Fruit fly (Drosophila melanogaster): Measurements from ENCODE around the gene CG33110.
A peak's percentile ranks its signal among the peaks of the same experiment; 100 is the strongest.

The CG33110 gene

DNA sequence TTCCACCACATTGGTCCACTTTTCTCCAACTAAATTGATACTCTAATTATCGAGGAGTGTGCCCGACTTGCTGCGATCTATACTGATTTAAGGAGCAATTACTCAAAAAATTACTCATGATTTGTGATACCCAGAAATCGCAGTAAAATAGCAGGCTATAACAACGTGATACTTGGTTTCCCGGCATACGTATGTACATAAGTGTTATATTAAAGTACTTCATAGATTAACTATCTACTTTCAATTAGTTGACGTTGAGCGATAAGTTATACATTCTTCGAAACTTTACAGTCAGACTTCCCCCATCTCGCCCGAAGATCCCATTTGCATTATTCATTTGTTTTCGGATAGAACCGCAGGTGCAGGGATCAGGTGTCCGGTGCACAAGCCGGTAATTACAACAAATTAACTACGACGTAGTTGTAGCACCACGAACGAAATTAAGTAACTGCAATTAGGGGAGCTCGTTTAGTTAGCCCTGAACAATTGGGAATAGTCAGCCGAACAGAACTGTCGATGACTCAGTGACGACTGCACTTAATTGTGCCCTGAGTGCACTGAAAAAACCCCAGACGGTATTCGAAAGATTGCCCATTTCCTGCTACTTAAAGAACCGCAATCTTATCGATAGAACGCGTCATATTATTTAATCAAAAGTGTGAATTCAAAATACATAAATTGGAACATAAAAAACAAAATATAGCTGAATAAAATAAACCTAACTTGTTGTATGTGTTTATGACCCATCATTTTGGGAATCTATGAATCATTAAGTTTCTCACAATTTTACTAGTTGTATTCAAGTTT, 44.2 kb upstream of the CG33110 start:
- TF ChIP-seq dmrt93B (GFP tag; optimal IDR thresholded peaks at IDR 0.05) = no peak
- TF ChIP-seq Rel (GFP tag; optimal IDR thresholded peaks at IDR 0.05) = no peak
- TF ChIP-seq Rel (tag; optimal IDR thresholded peaks at IDR 0.05) = peak; percentile 78

DNA sequence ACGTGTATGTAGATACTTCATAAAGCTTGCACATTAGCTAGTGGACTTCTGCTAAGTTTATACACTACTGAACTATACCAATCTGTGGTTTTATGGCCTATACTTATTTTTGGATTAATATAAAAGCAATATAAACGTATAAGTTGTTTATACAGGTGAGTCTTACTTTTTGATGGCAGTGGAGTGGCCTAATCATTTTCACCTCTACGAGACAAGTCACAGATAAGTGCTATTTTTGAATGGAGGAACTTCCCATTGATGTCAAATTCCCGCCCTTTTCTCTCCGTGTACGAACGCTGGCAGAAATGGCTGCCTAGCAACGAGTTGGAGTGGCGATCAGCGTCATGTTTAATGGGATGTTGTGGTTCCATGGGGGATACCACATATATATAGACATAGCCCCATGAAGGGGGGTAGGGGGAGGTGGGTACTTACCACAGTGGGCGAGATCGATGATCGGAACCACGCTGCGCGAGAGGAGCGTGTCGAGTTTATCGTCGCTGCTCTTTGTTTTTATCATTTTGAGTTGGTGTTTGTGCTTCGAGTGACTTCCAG, 43.6 kb upstream of the CG33110 start:
- TF ChIP-seq fru (GFP tag; optimal IDR thresholded peaks at IDR 0.05) = peak; percentile 27
- TF ChIP-seq dl (GFP tag; optimal IDR thresholded peaks at IDR 0.05; ENCODE audit: insufficient read depth in 1 of 2, partially characterized antibody in 2 of 2) = peak in 1 of 2 experiments; percentile 32
- no peak for TF ChIP-seq usp (GFP tag; optimal IDR thresholded peaks at IDR 0.05)
- no peak for TF ChIP-seq Rel (GFP tag; optimal IDR thresholded peaks at IDR 0.05)
- TF ChIP-seq Rel (tag; optimal IDR thresholded peaks at IDR 0.05) = peak; percentile 61
- TF ChIP-seq OdsH (GFP tag; optimal IDR thresholded peaks at IDR 0.05) = peak; percentile 9
- TF ChIP-seq foxo (GFP tag; optimal IDR thresholded peaks at IDR 0.05) = peak in 1 of 2 experiments; percentile 18

DNA sequence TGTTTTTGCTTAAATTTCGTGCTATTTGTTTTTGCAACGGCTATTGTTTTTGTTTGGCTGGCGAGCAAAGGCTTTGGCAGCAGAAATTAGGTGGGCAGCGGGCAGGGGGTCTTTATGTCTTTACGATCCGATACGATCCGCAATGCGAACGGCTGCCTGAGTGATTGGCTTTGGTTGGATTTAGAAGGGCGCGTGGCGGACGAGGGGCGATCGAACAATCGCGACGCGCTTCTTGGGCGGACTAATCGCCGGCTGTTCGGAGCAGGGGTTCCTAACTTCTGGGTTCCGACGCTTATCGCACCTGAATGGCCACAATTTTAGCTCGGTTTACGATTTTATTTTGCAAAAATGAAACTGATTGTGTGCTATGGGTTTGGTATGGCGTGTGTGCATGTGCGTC, 42.8 kb upstream of the CG33110 start:
- TF ChIP-seq CG32264 (GFP tag; optimal IDR thresholded peaks at IDR 0.05) = no peak
- TF ChIP-seq tai (GFP tag; optimal IDR thresholded peaks at IDR 0.05) = no peak
- TF ChIP-seq lola (GFP tag; optimal IDR thresholded peaks at IDR 0.05) = no peak
- TF ChIP-seq brk (GFP tag; optimal IDR thresholded peaks at IDR 0.05) = no peak
- no peak for TF ChIP-seq pan (optimal IDR thresholded peaks at IDR 0.05)
- TF ChIP-seq sv (GFP tag; optimal IDR thresholded peaks at IDR 0.05) = no peak
- TF ChIP-seq foxo (GFP tag; optimal IDR thresholded peaks at IDR 0.05) = peak in 1 of 2 experiments; percentile 39
- no peak for TF ChIP-seq dmrt93B (GFP tag; optimal IDR thresholded peaks at IDR 0.05)
- TF ChIP-seq dl (GFP tag; optimal IDR thresholded peaks at IDR 0.05; ENCODE audit: insufficient read depth in 1 of 2, partially characterized antibody in 2 of 2) = no peak
- no peak for TF ChIP-seq ey (GFP tag; optimal IDR thresholded peaks at IDR 0.05)
- TF ChIP-seq dsf (GFP tag; optimal IDR thresholded peaks at IDR 0.05; ENCODE audit: borderline replicate concordance) = no peak
- TF ChIP-seq OdsH (GFP tag; optimal IDR thresholded peaks at IDR 0.05) = no peak
- no peak for TF ChIP-seq sage (GFP tag; optimal IDR thresholded peaks at IDR 0.05)
- TF ChIP-seq Sp1 (GFP tag; optimal IDR thresholded peaks at IDR 0.05) = peak; percentile 37
- no peak for TF ChIP-seq rgr (GFP tag; optimal IDR thresholded peaks at IDR 0.05)
- TF ChIP-seq woc (GFP tag; optimal IDR thresholded peaks at IDR 0.05) = no peak
- no peak for TF ChIP-seq Vsx2 (GFP tag; optimal IDR thresholded peaks at IDR 0.05; ENCODE audit: partially characterized antibody)
- TF ChIP-seq fru (GFP tag; optimal IDR thresholded peaks at IDR 0.05) = no peak
- no peak for TF ChIP-seq Jra (GFP tag; optimal IDR thresholded peaks at IDR 0.05)
- TF ChIP-seq Hr83 (GFP tag; optimal IDR thresholded peaks at IDR 0.05; ENCODE audit: poor library complexity, severe bottlenecking) = no peak
- no peak for TF ChIP-seq CrebA (GFP tag; optimal IDR thresholded peaks at IDR 0.05; ENCODE audit: borderline replicate concordance)
- no peak for TF ChIP-seq CG9705 (GFP tag; optimal IDR thresholded peaks at IDR 0.05)
- no peak for TF ChIP-seq usp (GFP tag; optimal IDR thresholded peaks at IDR 0.05)
- TF ChIP-seq Dif (GFP tag; optimal IDR thresholded peaks at IDR 0.05; ENCODE audit: partially characterized antibody) = no peak
- no peak for TF ChIP-seq psq (GFP tag; optimal IDR thresholded peaks at IDR 0.05)
- TF ChIP-seq Rel (GFP tag; optimal IDR thresholded peaks at IDR 0.05) = no peak
- TF ChIP-seq Rel (tag; optimal IDR thresholded peaks at IDR 0.05) = peak; percentile 32
- TF ChIP-seq h (GFP tag; optimal IDR thresholded peaks at IDR 0.05) = peak; percentile 98
- TF ChIP-seq jim (GFP tag; optimal IDR thresholded peaks at IDR 0.05) = peak; percentile 35
- no peak for TF ChIP-seq br (GFP tag; optimal IDR thresholded peaks at IDR 0.05)
- no peak for TF ChIP-seq Dfd (GFP tag; optimal IDR thresholded peaks at IDR 0.05)
- TF ChIP-seq Hnf4 (GFP tag; optimal IDR thresholded peaks at IDR 0.05) = no peak
- no peak for TF ChIP-seq N (GFP tag; optimal IDR thresholded peaks at IDR 0.05)
- no peak for TF ChIP-seq Abd-B (GFP tag; optimal IDR thresholded peaks at IDR 0.05)
- TF ChIP-seq HLH106 (tag; optimal IDR thresholded peaks at IDR 0.05) = no peak
- no peak for TF ChIP-seq Myc (optimal IDR thresholded peaks at IDR 0.05)
- no peak for TF ChIP-seq Hr78 (GFP tag; optimal IDR thresholded peaks at IDR 0.05)
- TF ChIP-seq GATAd (GFP tag; optimal IDR thresholded peaks at IDR 0.05) = no peak
- TF ChIP-seq Mio (GFP tag; optimal IDR thresholded peaks at IDR 0.05) = no peak
